Worm (Caenorhabditis elegans) whole organism, L2 larva: ENCODE results near the gene Y43C5B.3.

Experiments
- C34F6.9 ChIP-seq: fragments of 150-350 bp; optimal IDR thresholded peaks from 2 replicates; lab custom pipeline; 2014; ENCODE audit warnings: missing biosample characterization, missing genetic modification characterization
- F13H6.1 ChIP-seq: sonication (generic microtip); optimal IDR thresholded peaks from 2 replicates; lab custom pipeline; 2016; ENCODE audit warnings: missing genetic modification characterization, missing compliant biosample characterization
- R02D3.7 ChIP-seq: fragments of 150-350 bp; optimal IDR thresholded peaks from 2 replicates; lab custom pipeline; 2014; ENCODE audit warnings: missing biosample characterization, missing genetic modification characterization
- Y55F3AM.14 ChIP-seq: fragments of 200-800 bp; sonication (Bioruptor generic); optimal IDR thresholded peaks from 2 replicates; lab custom pipeline; 2018; ENCODE audit warnings: mild to moderate bottlenecking, missing genetic modification characterization, missing compliant biosample characterization
- alr-1 ChIP-seq: fragments of 150-350 bp; optimal IDR thresholded peaks from 2 replicates; lab custom pipeline; 2014; ENCODE audit warnings: missing biosample characterization, missing genetic modification characterization
- aly-2 ChIP-seq: fragments of 150-350 bp; optimal IDR thresholded peaks from 2 replicates; lab custom pipeline; 2014; ENCODE audit warnings: missing biosample characterization, missing genetic modification characterization
- blmp-1 ChIP-seq: sonication (generic microtip); optimal IDR thresholded peaks from 2 replicates; lab custom pipeline; 2017; ENCODE audit warnings: missing genetic modification characterization, mild to moderate bottlenecking, missing compliant biosample characterization, antibody characterized with exemption, moderate library complexity; ENCODE audit not compliant: insufficient read depth
- ceh-82 ChIP-seq: fragments of 150-350 bp; optimal IDR thresholded peaks from 2 replicates; lab custom pipeline; 2014; ENCODE audit warnings: missing biosample characterization, missing genetic modification characterization
- crh-2 ChIP-seq: sonication (generic microtip); optimal IDR thresholded peaks from 2 replicates; lab custom pipeline; 2017; ENCODE audit warnings: missing biosample characterization, missing genetic modification characterization
- dmd-4 ChIP-seq: sonication (generic microtip); optimal IDR thresholded peaks from 2 replicates; lab custom pipeline; 2017; ENCODE audit warnings: missing biosample characterization, missing genetic modification characterization
- egl-27 ChIP-seq: sonication (generic microtip); optimal IDR thresholded peaks from 3 replicates; lab custom pipeline; 2017; ENCODE audit warnings: missing biosample characterization, missing genetic modification reagents, missing genetic modification characterization
- elt-3 ChIP-seq: sonication (generic microtip); optimal IDR thresholded peaks from 2 replicates; lab custom pipeline; 2017; ENCODE audit warnings: missing biosample characterization, missing genetic modification characterization
- fos-1 ChIP-seq: fragments of 150-350 bp; optimal IDR thresholded peaks from 2 replicates; lab custom pipeline; 2014; ENCODE audit warnings: missing biosample characterization, missing genetic modification characterization
- gmeb-1 ChIP-seq: fragments of 150-350 bp; optimal IDR thresholded peaks from 2 replicates; lab custom pipeline; 2014; ENCODE audit warnings: missing biosample characterization, missing genetic modification characterization
- lin-11 ChIP-seq: fragments of 150-350 bp; sonication (generic microtip); optimal IDR thresholded peaks from 2 replicates; lab custom pipeline; 2014; ENCODE audit warnings: missing biosample characterization, missing genetic modification characterization, inconsistent platforms, mixed read lengths
- lsy-2 ChIP-seq, 2 experiments: fragments of 150-350 bp in 1 of 2; sonication (generic microtip) in 1 of 2; optimal IDR thresholded peaks; 2 replicates each; lab custom pipeline; 2014 to 2017; ENCODE audit warnings: missing biosample characterization in 2 of 2, missing genetic modification characterization in 2 of 2
- mab-5 ChIP-seq: fragments of 150-350 bp; optimal IDR thresholded peaks from 2 replicates; lab custom pipeline; 2014; ENCODE audit warnings: missing biosample characterization, missing genetic modification characterization
- mbf-1 ChIP-seq: sonication (generic microtip); optimal IDR thresholded peaks from 2 replicates; lab custom pipeline; 2017; ENCODE audit warnings: missing biosample characterization, missing genetic modification characterization
- mdl-1 ChIP-seq, 2 experiments: fragments of 150-350 bp in 1 of 2; sonication (generic microtip) in 1 of 2; optimal IDR thresholded peaks; 2 replicates each; lab custom pipeline; 2017; ENCODE audit warnings: missing biosample characterization in 2 of 2, missing genetic modification characterization in 2 of 2
- nhr-10 ChIP-seq: sonication (generic microtip); optimal IDR thresholded peaks from 2 replicates; lab custom pipeline; 2017; ENCODE audit warnings: missing biosample characterization, missing genetic modification characterization
- nhr-11 ChIP-seq: fragments of 150-350 bp; optimal IDR thresholded peaks from 2 replicates; lab custom pipeline; 2014; ENCODE audit warnings: missing biosample characterization, missing genetic modification characterization
- nhr-12 ChIP-seq: fragments of 150-350 bp; optimal IDR thresholded peaks from 2 replicates; lab custom pipeline; 2014; ENCODE audit warnings: missing biosample characterization, missing genetic modification characterization
- nhr-129 ChIP-seq: fragments of 150-350 bp; optimal IDR thresholded peaks from 2 replicates; lab custom pipeline; 2014; ENCODE audit warnings: missing biosample characterization, missing genetic modification characterization
- nhr-21 ChIP-seq: fragments of 150-350 bp; optimal IDR thresholded peaks from 2 replicates; lab custom pipeline; 2014; ENCODE audit warnings: missing biosample characterization, missing genetic modification characterization
- nhr-237 ChIP-seq: fragments of 150-350 bp; optimal IDR thresholded peaks from 2 replicates; lab custom pipeline; 2014; ENCODE audit warnings: missing biosample characterization, missing genetic modification characterization
- nhr-25 ChIP-seq: fragments of 150-350 bp; sonication (generic microtip); optimal IDR thresholded peaks from 3 replicates; lab custom pipeline; 2014; ENCODE audit warnings: missing biosample characterization, missing genetic modification characterization
- nhr-6 ChIP-seq: fragments of 150-350 bp; optimal IDR thresholded peaks from 2 replicates; lab custom pipeline; 2014; ENCODE audit warnings: missing biosample characterization, missing genetic modification characterization
- nhr-77 ChIP-seq: fragments of 150-350 bp; optimal IDR thresholded peaks from 2 replicates; lab custom pipeline; 2014; ENCODE audit warnings: missing biosample characterization, missing genetic modification characterization
- peb-1 ChIP-seq: fragments of 150-350 bp; optimal IDR thresholded peaks from 2 replicates; lab custom pipeline; 2014; ENCODE audit warnings: missing biosample characterization, missing genetic modification characterization
- sem-4 ChIP-seq: fragments of 150-350 bp; optimal IDR thresholded peaks from 2 replicates; lab custom pipeline; 2014; ENCODE audit warnings: missing biosample characterization, missing genetic modification reagents, missing genetic modification characterization
- skn-1 ChIP-seq: sonication (generic microtip); optimal IDR thresholded peaks from 2 replicates; lab custom pipeline; 2017; ENCODE audit warnings: missing biosample characterization, missing genetic modification characterization
- sma-3 ChIP-seq: sonication (generic microtip); optimal IDR thresholded peaks from 2 replicates; lab custom pipeline; 2016; ENCODE audit warnings: missing genetic modification reagents, missing genetic modification characterization, missing compliant biosample characterization
- sma-9 ChIP-seq, 2 experiments: fragments of 150-350 bp in 1 of 2; sonication (generic microtip) in 1 of 2; optimal IDR thresholded peaks; 2 replicates each; lab custom pipeline; 2014 to 2016; ENCODE audit warnings: missing genetic modification characterization in 2 of 2, mild to moderate bottlenecking in 1 of 2, missing biosample characterization in 1 of 2, missing compliant biosample characterization in 1 of 2, missing genetic modification reagents in 1 of 2, moderate library complexity in 1 of 2
- snpc-4 ChIP-seq: fragments of 150-350 bp; optimal IDR thresholded peaks from 2 replicates; lab custom pipeline; 2014; ENCODE audit warnings: missing biosample characterization, missing genetic modification characterization
- unc-39 ChIP-seq: fragments of 150-350 bp; optimal IDR thresholded peaks from 2 replicates; lab custom pipeline; 2014; ENCODE audit warnings: missing biosample characterization, missing genetic modification characterization
- unc-55 ChIP-seq: fragments of 150-350 bp; sonication (generic microtip); optimal IDR thresholded peaks from 3 replicates; lab custom pipeline; 2014; ENCODE audit warnings: missing biosample characterization, missing genetic modification reagents, missing genetic modification characterization
- unc-62 ChIP-seq: fragments of 150-350 bp; optimal IDR thresholded peaks from 2 replicates; lab custom pipeline; 2014; ENCODE audit warnings: missing biosample characterization, missing genetic modification reagents, missing genetic modification characterization
- zag-1 ChIP-seq: fragments of 150-350 bp; optimal IDR thresholded peaks from 2 replicates; lab custom pipeline; 2014; ENCODE audit warnings: missing biosample characterization, missing genetic modification characterization
- ztf-1 ChIP-seq: fragments of 200-800 bp; sonication (Bioruptor generic); conservative IDR thresholded peaks from 2 replicates; pipeline ENCODE4 v1.3.6; 2022; ENCODE audit warnings: missing genetic modification characterization, missing compliant biosample characterization
- ztf-4 ChIP-seq: fragments of 150-350 bp; optimal IDR thresholded peaks from 2 replicates; lab custom pipeline; 2014; ENCODE audit warnings: missing biosample characterization, missing genetic modification characterization

Gene Y43C5B.3

ce11 chrIV:10339701-10340100, 10.7 kb upstream of the Y43C5B.3 start:
- TF ChIP-seq dmd-4 (tag; lab: Kevin White, UChicago) (no peak), nhr-6 (tag; lab: Kevin White, UChicago) (no peak), nhr-12 (tag; lab: Kevin White, UChicago) (no peak), lin-11 (tag; lab: Kevin White, UChicago) (no peak), crh-2 (peak; percentile 41), mbf-1 (tag; lab: Kevin White, UChicago) (no peak), aly-2 (tag; lab: Kevin White, UChicago) (no peak), ceh-82 (tag; lab: Kevin White, UChicago) (no peak)

DNA sequence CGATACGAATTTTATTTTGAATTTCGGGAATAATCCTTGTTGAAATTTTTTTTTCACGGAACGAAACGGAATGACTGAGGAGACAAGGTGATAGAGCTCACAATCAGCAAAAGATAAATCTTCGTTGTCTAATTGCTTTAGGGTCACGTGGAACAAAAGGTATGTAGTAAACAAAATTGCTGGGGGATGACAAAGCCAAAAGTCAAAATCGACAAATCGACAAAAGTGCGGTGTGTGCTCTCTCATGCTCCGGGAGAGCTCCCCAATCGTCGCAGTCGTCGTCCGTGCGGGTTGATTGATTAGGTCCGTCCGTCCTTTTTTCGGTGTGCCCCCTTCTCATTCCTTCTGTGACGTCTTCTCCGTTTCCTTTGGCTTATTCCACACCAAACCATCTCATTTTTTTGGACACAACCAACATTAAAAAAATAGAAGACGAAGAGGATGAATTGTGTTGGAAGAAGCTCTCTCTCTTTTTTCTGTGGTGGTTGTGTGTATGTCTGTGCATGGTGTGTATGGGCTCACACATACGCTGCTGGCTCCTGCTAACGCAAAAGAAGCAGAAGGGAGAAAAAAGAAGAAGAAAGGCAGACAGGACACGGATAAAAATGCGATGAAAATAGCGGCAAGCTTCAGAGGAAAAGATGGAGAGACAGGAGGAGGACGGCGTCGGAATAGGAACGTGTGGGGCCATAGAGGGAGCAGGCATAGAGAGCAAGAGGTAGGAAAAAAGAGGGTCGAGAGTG, 8.6 kb upstream of the Y43C5B.3 start:
- TF ChIP-seq nhr-129 (tag; lab: Kevin White, UChicago) (peak; percentile 34), nhr-11 (tag; lab: Kevin White, UChicago) (no peak), mdl-1 (tag; optimal IDR thresholded peaks at IDR 0.05; lab: Kevin White, UChicago) (peak in 1 of 2 experiments; percentile 36), fos-1 (tag; lab: Kevin White, UChicago) (no peak), elt-3 (tag; lab: Kevin White, UChicago) (no peak), lsy-2 (tag; optimal IDR thresholded peaks at IDR 0.05; lab: Kevin White, UChicago) (peak in 1 of 2 experiments; percentile 8), nhr-25 (tag; lab: Kevin White, UChicago) (no peak), zag-1 (no peak), C34F6.9 (tag; lab: Kevin White, UChicago) (peak; percentile 40), blmp-1 (tag; lab: Kevin White, UChicago) (no peak), nhr-6 (tag; lab: Kevin White, UChicago) (no peak), Y55F3AM.14 (peak; percentile 57), lin-11 (tag; lab: Kevin White, UChicago) (peak; percentile 23), alr-1 (tag; lab: Kevin White, UChicago) (no peak), sma-9 (GFP tag; optimal IDR thresholded peaks at IDR 0.05; lab: Kevin White, UChicago) (peak; percentile 28), sma-9 (tag; optimal IDR thresholded peaks at IDR 0.05; lab: Kevin White, UChicago) (no peak), ztf-1 (GFP tag; lab: Robert Waterston, UW) (no peak), mbf-1 (tag; lab: Kevin White, UChicago) (no peak), egl-27 (tag; lab: Kevin White, UChicago) (no peak)

- no peak for TF ChIP-seq Y55F3AM.14
- TF ChIP-seq lin-11 (tag; lab: Kevin White, UChicago): no peak
- TF ChIP-seq ztf-1 (GFP tag; lab: Robert Waterston, UW): no peak
- TF ChIP-seq fos-1 (tag; lab: Kevin White, UChicago): peak; percentile 95
- peak; percentile 37 for TF ChIP-seq nhr-129 (tag; lab: Kevin White, UChicago)
- TF ChIP-seq R02D3.7 (tag; lab: Kevin White, UChicago): no peak
- no peak for TF ChIP-seq nhr-10 (tag; lab: Kevin White, UChicago)
- peak; percentile 93 for TF ChIP-seq crh-2
- no peak for TF ChIP-seq elt-3 (tag; lab: Kevin White, UChicago)
- peak; percentile 74 for TF ChIP-seq F13H6.1 (tag; lab: Kevin White, UChicago)
- TF ChIP-seq nhr-25 (tag; lab: Kevin White, UChicago): peak; percentile 44
- no peak for TF ChIP-seq unc-39 (tag; lab: Kevin White, UChicago)
- TF ChIP-seq peb-1 (tag; lab: Kevin White, UChicago): no peak
- peak; percentile 65 for TF ChIP-seq skn-1 (tag; lab: Kevin White, UChicago)
- TF ChIP-seq unc-62 (GFP tag; lab: Kevin White, UChicago): peak; percentile 15
- TF ChIP-seq blmp-1 (tag; lab: Kevin White, UChicago): peak; percentile 100
- TF ChIP-seq egl-27 (tag; lab: Kevin White, UChicago): peak; percentile 48
- TF ChIP-seq mdl-1 (tag; optimal IDR thresholded peaks at IDR 0.05; lab: Kevin White, UChicago): peak in 1 of 2 experiments; percentile 15
- peak; percentile 84 for TF ChIP-seq mab-5 (tag; lab: Kevin White, UChicago)
- no peak for TF ChIP-seq alr-1 (tag; lab: Kevin White, UChicago)
- TF ChIP-seq unc-55 (GFP tag; lab: Kevin White, UChicago): peak; percentile 87
- no peak for TF ChIP-seq nhr-11 (tag; lab: Kevin White, UChicago)
- TF ChIP-seq snpc-4 (tag; lab: Kevin White, UChicago): peak; percentile 1
- TF ChIP-seq sma-9 (GFP tag; optimal IDR thresholded peaks at IDR 0.05; lab: Kevin White, UChicago): peak; percentile 86
- TF ChIP-seq sma-9 (tag; optimal IDR thresholded peaks at IDR 0.05; lab: Kevin White, UChicago): no peak
- no peak for TF ChIP-seq nhr-237 (tag; lab: Kevin White, UChicago)
- TF ChIP-seq sma-3 (GFP tag; lab: Kevin White, UChicago): peak; percentile 79
- TF ChIP-seq nhr-21 (tag; lab: Kevin White, UChicago): peak; percentile 84
- peak; percentile 77 for TF ChIP-seq ztf-4 (tag; lab: Kevin White, UChicago)
- no peak for TF ChIP-seq nhr-77 (tag; lab: Kevin White, UChicago)
- TF ChIP-seq sem-4 (tag; lab: Kevin White, UChicago): no peak
- TF ChIP-seq lsy-2 (tag; optimal IDR thresholded peaks at IDR 0.05; lab: Kevin White, UChicago): peak in 1 of 2 experiments; percentile 52
- TF ChIP-seq mbf-1 (tag; lab: Kevin White, UChicago): no peak
- TF ChIP-seq zag-1: no peak
- TF ChIP-seq gmeb-1 (tag; lab: Kevin White, UChicago): peak; percentile 46
Measured at ce11 chrIV:10342361-10342706, 8.1 kb upstream of the Y43C5B.3 start.
